In the genomic region with DNA sequence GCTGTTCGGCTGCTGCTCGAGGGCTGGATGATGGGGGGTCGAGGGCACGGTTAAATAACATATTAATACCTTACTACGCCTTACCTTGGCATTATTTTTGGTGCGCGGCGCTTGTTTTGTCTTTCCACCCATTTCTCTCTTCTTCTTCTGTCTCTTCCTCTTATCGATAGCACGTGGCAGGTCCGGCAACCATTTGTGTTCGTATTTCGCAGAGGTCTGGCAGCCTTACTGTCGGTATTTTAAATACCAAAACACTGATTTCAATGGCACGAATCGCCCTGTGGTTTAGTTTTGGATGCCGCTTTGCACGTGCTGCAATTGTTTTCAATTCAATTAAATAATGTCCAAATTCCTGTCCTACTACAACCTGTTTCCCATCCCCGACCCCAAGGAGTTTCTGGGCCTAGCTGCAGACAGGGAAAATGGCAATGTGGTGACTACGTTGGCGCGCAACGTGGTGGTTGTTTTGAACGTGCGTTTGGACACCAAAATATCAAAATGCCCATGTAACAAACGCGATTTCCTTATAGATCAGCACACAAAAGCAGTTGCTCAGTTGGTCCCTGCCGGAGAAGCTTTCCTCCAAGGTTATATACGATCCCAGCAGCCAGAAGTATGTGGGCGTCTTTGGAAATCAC, we compare ENCODE assay signal across 1 fruit fly cellular context.
TF ChIP-seq lines count a peak whose summit lies in the region.

A gene (minus strand): TSS at position 155 of the 638 bp plus-strand sequence.
A gene (plus strand): TSS at position 285 of the 638 bp plus-strand sequence.

TF ChIP-seq in whole organism, embryonic, 481 proteins besides CTCF, POLR2A, EP300 and RAD21 (continued from another document):
- TF ChIP-seq Doc3 (GFP tag; IDR thresholded peaks at IDR 0.05; lab: Robert Waterston, UW; ENCODE audit: partially characterized antibody), result 0 out of 3 replicates have a peak, but pooled peaks have one; percentile 34
- TF ChIP-seq CG8924 (tag; optimal IDR thresholded peaks at IDR 0.05; lab: Kevin White, UChicago), result no peak
TF ChIP-seq in whole organism, embryonic: peak in this region for 144.
